Fruit fly (Drosophila melanogaster) Kc167 (cell line): ENCODE results near the gene mRpS26.

ENCODE experiments used
- Myc ChIP-seq: fragments of >200 bp; optimal IDR thresholded peaks from 2 replicates; lab custom pipeline; 2017; ENCODE audit warnings: missing external identifiers
- Sin3A ChIP-seq: fragments of >200 bp; optimal IDR thresholded peaks from 2 replicates; lab custom pipeline; 2018; ENCODE audit warnings: missing external identifiers
- h ChIP-seq: fragments of >200 bp; optimal IDR thresholded peaks from 3 replicates; lab custom pipeline; 2018; ENCODE audit warnings: missing external identifiers
- insv ChIP-seq: fragments of >200 bp; optimal IDR thresholded peaks from 3 replicates; lab custom pipeline; 2018; ENCODE audit warnings: missing external identifiers
- psq ChIP-seq: fragments of >200 bp; optimal IDR thresholded peaks from 2 replicates; lab custom pipeline; 2017; ENCODE audit warnings: missing external identifiers
- ttk ChIP-seq: sonication (Bioruptor generic); optimal IDR thresholded peaks from 2 replicates; lab custom pipeline; 2017; ENCODE audit warnings: missing external identifiers

dm6 chr3L:18057752-18058518 lies 48.4 kb upstream of the mRpS26 start:
- no peak for TF ChIP-seq insv (lab: Kevin White, UChicago)
- no peak for TF ChIP-seq ttk (lab: Kevin White, UChicago)
- no peak for TF ChIP-seq psq (lab: Kevin White, UChicago)
- no peak for TF ChIP-seq h
- TF ChIP-seq Sin3A (lab: Kevin White, UChicago) = no peak
- no peak for TF ChIP-seq Myc
